Worm (Caenorhabditis elegans): ENCODE results near the gene F17C11.4.
A peak's percentile ranks its signal among the peaks of the same experiment; 100 is the strongest.

Gene F17C11.4

ce11 chrV:11000650-11001049, 49.0 kb downstream of the F17C11.4 start, which contains the start of gene isy-1 (continued):
- TF ChIP-seq egl-27 (tag; optimal IDR thresholded peaks at IDR 0.05): no peak
- TF ChIP-seq nhr-6 (tag; optimal IDR thresholded peaks at IDR 0.05): peak; percentile 70
- no peak for TF ChIP-seq mep-1 (tag; optimal IDR thresholded peaks at IDR 0.05)
- no peak for TF ChIP-seq snpc-1.2 (GFP tag; IDR thresholded peaks at IDR 0.05)
- TF ChIP-seq lin-39 (tag; optimal IDR thresholded peaks at IDR 0.05): no peak
- TF ChIP-seq mxl-2 (GFP tag; conservative IDR thresholded peaks at IDR 0.05): no peak
- TF ChIP-seq ceh-44 (GFP tag; IDR thresholded peaks at IDR 0.05): no peak
- TF ChIP-seq mdl-1 (tag; optimal IDR thresholded peaks at IDR 0.05): no peak
- TF ChIP-seq nhr-102 (tag; optimal IDR thresholded peaks at IDR 0.05): no peak
- TF ChIP-seq ceh-82 (tag; optimal IDR thresholded peaks at IDR 0.05): no peak
- TF ChIP-seq attf-4 (tag; optimal IDR thresholded peaks at IDR 0.05): no peak
- no peak for TF ChIP-seq unc-39 (tag; optimal IDR thresholded peaks at IDR 0.05)
- no peak for TF ChIP-seq nhr-76 (tag; optimal IDR thresholded peaks at IDR 0.05)
- no peak for TF ChIP-seq fkh-10 (GFP tag; optimal IDR thresholded peaks at IDR 0.05)
- TF ChIP-seq mxl-3 (GFP tag; optimal IDR thresholded peaks at IDR 0.05): no peak
- no peak for TF ChIP-seq nhr-10 (tag; optimal IDR thresholded peaks at IDR 0.05)
- no peak for TF ChIP-seq dmd-9 (GFP tag; IDR thresholded peaks at IDR 0.05)
- TF ChIP-seq daf-8 (GFP tag; IDR thresholded peaks at IDR 0.05): no peak
- TF ChIP-seq dve-1 (tag; optimal IDR thresholded peaks at IDR 0.05; ENCODE audit: insufficient read depth): no peak
- no peak for TF ChIP-seq spr-1 (tag; optimal IDR thresholded peaks at IDR 0.05)
- TF ChIP-seq ceh-20 (GFP tag; IDR thresholded peaks at IDR 0.05): no peak
- TF ChIP-seq D1046.2 (GFP tag; IDR thresholded peaks at IDR 0.05): no peak
- TF ChIP-seq hif-1 (tag; optimal IDR thresholded peaks at IDR 0.05): no peak
- TF ChIP-seq saeg-2 (GFP tag; IDR thresholded peaks at IDR 0.05): no peak
- no peak for TF ChIP-seq Y5F2A.4 (GFP tag; optimal IDR thresholded peaks at IDR 0.05)
- TF ChIP-seq ztf-7 (tag; optimal IDR thresholded peaks at IDR 0.05): no peak
- no peak for TF ChIP-seq dmd-8 (GFP tag; IDR thresholded peaks at IDR 0.05)
- TF ChIP-seq ZK337.2 (GFP tag; IDR thresholded peaks at IDR 0.05): no peak
- no peak for TF ChIP-seq lir-3 (tag; optimal IDR thresholded peaks at IDR 0.05)
- no peak for TF ChIP-seq nhr-25 (tag; optimal IDR thresholded peaks at IDR 0.05; ENCODE audit: borderline replicate concordance, insufficient read depth)
- TF ChIP-seq T20F7.1 (GFP tag; optimal IDR thresholded peaks at IDR 0.05): peak; percentile 96
- no peak for TF ChIP-seq hlh-11 (tag; optimal IDR thresholded peaks at IDR 0.05)
- no peak for TF ChIP-seq unc-62 (GFP tag; optimal IDR thresholded peaks at IDR 0.05 in 1 of 2)
- no peak for TF ChIP-seq unc-62 (tag; optimal IDR thresholded peaks at IDR 0.05)
- TF ChIP-seq mdt-29 (GFP tag; IDR thresholded peaks at IDR 0.05): no peak
- TF ChIP-seq ceh-32 (tag; optimal IDR thresholded peaks at IDR 0.05; ENCODE audit: poor library complexity): no peak
- TF ChIP-seq unc-130 (GFP tag; optimal IDR thresholded peaks at IDR 0.05): no peak
- no peak for TF ChIP-seq daf-19 (GFP tag; conservative IDR thresholded peaks at IDR 0.05)
- no peak for TF ChIP-seq spr-3 (GFP tag; optimal IDR thresholded peaks at IDR 0.05)
- no peak for TF ChIP-seq snpc-4 (tag; optimal IDR thresholded peaks at IDR 0.05)
- TF ChIP-seq nhr-237 (tag; optimal IDR thresholded peaks at IDR 0.05): no peak
- no peak for TF ChIP-seq cey-2 (tag; optimal IDR thresholded peaks at IDR 0.05; ENCODE audit: borderline replicate concordance, insufficient read depth)
- TF ChIP-seq fos-1 (tag; optimal IDR thresholded peaks at IDR 0.05): no peak
- TF ChIP-seq pha-4 (GFP tag; IDR thresholded peaks at IDR 0.05): no peak
- peak; percentile 13 for TF ChIP-seq pha-4 (tag; optimal IDR thresholded peaks at IDR 0.05)
- peak; percentile 94 for TF ChIP-seq dpl-1 (GFP tag; optimal IDR thresholded peaks at IDR 0.05)
- no peak for TF ChIP-seq zfp-2 (tag; optimal IDR thresholded peaks at IDR 0.05)
- TF ChIP-seq ama-1 (optimal IDR thresholded peaks at IDR 0.05): no peak
- TF ChIP-seq tag-97 (GFP tag; IDR thresholded peaks at IDR 0.05): no peak
- no peak for TF ChIP-seq F26F4.8 (GFP tag; conservative IDR thresholded peaks at IDR 0.05)
- no peak for TF ChIP-seq jun-1 (tag; optimal IDR thresholded peaks at IDR 0.05)

Measured in whole organism, L4 larva.